Worm (Caenorhabditis elegans) whole organism, L4 larva: Measurements from ENCODE around the gene tofu-2.

ENCODE experiments used
- F37D6.2 ChIP-seq: sonication (generic microtip); optimal IDR thresholded peaks from 2 replicates; lab custom pipeline; 2016; ENCODE audit warnings: mild to moderate bottlenecking, missing genetic modification characterization, missing compliant biosample characterization
- F49E8.2 ChIP-seq: sonication (generic microtip); optimal IDR thresholded peaks from 2 replicates; lab custom pipeline; 2016; ENCODE audit warnings: missing compliant biosample characterization, mild to moderate bottlenecking, missing genetic modification characterization, borderline replicate concordance
- T20F7.1 ChIP-seq: fragments of 200-800 bp; sonication (Bioruptor generic); optimal IDR thresholded peaks from 2 replicates; lab custom pipeline; 2018; ENCODE audit warnings: mild to moderate bottlenecking, missing genetic modification characterization, missing compliant biosample characterization
- Y5F2A.4 ChIP-seq: fragments of 200-800 bp; sonication (Bioruptor generic); optimal IDR thresholded peaks from 2 replicates; lab custom pipeline; 2018; ENCODE audit warnings: mild to moderate bottlenecking, missing genetic modification characterization, missing compliant biosample characterization
- Y75B8A.6 ChIP-seq: fragments of 200-800 bp; sonication (Bioruptor generic); IDR thresholded peaks from 2 replicates; pipeline ENCODE4 v1.3.6; 2022; ENCODE audit warnings: missing genetic modification reagents, missing genetic modification characterization, missing compliant biosample characterization
- aly-2 ChIP-seq: sonication (generic microtip); optimal IDR thresholded peaks from 2 replicates; lab custom pipeline; 2018; ENCODE audit warnings: missing biosample characterization, missing genetic modification characterization
- ama-1 ChIP-seq: fragments of 150-350 bp; optimal IDR thresholded peaks from 2 replicates; lab custom pipeline; 2014; ENCODE audit warnings: inconsistent platforms, mixed read lengths
- arid-1 ChIP-seq: fragments of 200-800 bp; sonication (Bioruptor generic); conservative IDR thresholded peaks from 2 replicates; pipeline ENCODE4 v1.3.6; 2022; ENCODE audit warnings: missing genetic modification reagents, missing genetic modification characterization, missing compliant biosample characterization
- daf-19 ChIP-seq: fragments of 200-800 bp; sonication (Bioruptor generic); conservative IDR thresholded peaks from 2 replicates; pipeline ENCODE4 v1.3.6; 2022; ENCODE audit warnings: missing genetic modification characterization, missing compliant biosample characterization
- dmd-9 ChIP-seq: fragments of 200-800 bp; sonication (Bioruptor generic); IDR thresholded peaks from 2 replicates; pipeline ENCODE4 v1.3.6; 2022; ENCODE audit warnings: missing genetic modification reagents, missing genetic modification characterization, missing compliant biosample characterization
- dpl-1 ChIP-seq: fragments of 150-350 bp; optimal IDR thresholded peaks from 2 replicates; lab custom pipeline; 2014; ENCODE audit warnings: missing biosample characterization, missing genetic modification reagents, missing genetic modification characterization
- dve-1 ChIP-seq: sonication (generic microtip); optimal IDR thresholded peaks from 2 replicates; lab custom pipeline; 2017; ENCODE audit warnings: antibody characterized with exemption, mild to moderate bottlenecking, missing genetic modification characterization, missing compliant biosample characterization; ENCODE audit not compliant: insufficient read depth
- egl-27 ChIP-seq: sonication (generic microtip); optimal IDR thresholded peaks from 3 replicates; lab custom pipeline; 2017; ENCODE audit warnings: missing biosample characterization, missing genetic modification reagents, missing genetic modification characterization
- egl-43 ChIP-seq: fragments of 200-800 bp; sonication (Bioruptor generic); IDR thresholded peaks from 2 replicates; pipeline ENCODE4 v1.3.6; 2022; ENCODE audit warnings: missing genetic modification reagents, missing genetic modification characterization, missing compliant biosample characterization
- hif-1 ChIP-seq, 2 experiments: sonication (generic microtip); optimal IDR thresholded peaks; 2 replicates each; lab custom pipeline; 2016 to 2017; ENCODE audit warnings: missing compliant biosample characterization in 2 of 2, missing genetic modification characterization in 2 of 2, missing genetic modification reagents in 2 of 2, missing genotype in 2 of 2, mild to moderate bottlenecking in 1 of 2
- jun-1 ChIP-seq: fragments of 150-350 bp; optimal IDR thresholded peaks from 2 replicates; lab custom pipeline; 2014; ENCODE audit warnings: missing biosample characterization, missing genetic modification reagents, missing genetic modification characterization
- lim-7 ChIP-seq: fragments of 200-800 bp; sonication (Bioruptor generic); IDR thresholded peaks from 2 replicates; pipeline ENCODE4 v1.3.6; 2022; ENCODE audit warnings: missing genetic modification characterization, missing compliant biosample characterization
- lin-13 ChIP-seq: fragments of 150-350 bp; optimal IDR thresholded peaks from 2 replicates; lab custom pipeline; 2014; ENCODE audit warnings: missing biosample characterization, missing genetic modification reagents, missing genetic modification characterization
- lin-15B ChIP-seq: fragments of 150-350 bp; sonication (generic microtip); optimal IDR thresholded peaks from 3 replicates; lab custom pipeline; 2014; ENCODE audit warnings: missing biosample characterization, missing genetic modification characterization
- lin-29 ChIP-seq: fragments of 200-800 bp; sonication (Bioruptor generic); IDR thresholded peaks from 2 replicates; pipeline ENCODE4 v1.3.6; 2022; ENCODE audit warnings: missing genetic modification reagents, missing genetic modification characterization, missing compliant biosample characterization
- lir-3 ChIP-seq: sonication (generic microtip); optimal IDR thresholded peaks from 2 replicates; lab custom pipeline; 2016; ENCODE audit warnings: mild to moderate bottlenecking, missing genetic modification characterization, missing compliant biosample characterization
- madf-5 ChIP-seq, 2 experiments: fragments of 200-800 bp; sonication (Bioruptor generic); IDR thresholded peaks; 2 replicates each; pipeline ENCODE4 v1.3.6; 2022; ENCODE audit warnings: missing compliant biosample characterization in 2 of 2, missing genetic modification characterization in 2 of 2
- madf-9 ChIP-seq: fragments of 200-800 bp; sonication (Bioruptor generic); conservative IDR thresholded peaks from 2 replicates; pipeline ENCODE4 v1.3.6; 2022; ENCODE audit warnings: missing genetic modification reagents, missing genetic modification characterization, missing compliant biosample characterization
- mdt-29 ChIP-seq: fragments of 200-800 bp; sonication (Bioruptor generic); IDR thresholded peaks from 2 replicates; pipeline ENCODE4 v1.3.6; 2022; ENCODE audit warnings: missing genetic modification reagents, missing genetic modification characterization, missing compliant biosample characterization
- mep-1 ChIP-seq: fragments of 150-350 bp; sonication (generic microtip); optimal IDR thresholded peaks from 3 replicates; lab custom pipeline; 2014; ENCODE audit warnings: missing biosample characterization, missing genetic modification characterization
- mes-2 ChIP-seq: sonication (generic microtip); optimal IDR thresholded peaks from 2 replicates; lab custom pipeline; 2016; ENCODE audit warnings: missing genotype, mild to moderate bottlenecking, missing genetic modification characterization, missing compliant biosample characterization; ENCODE audit not compliant: poor library complexity, severe bottlenecking
- mxl-2 ChIP-seq: fragments of 200-800 bp; sonication (Bioruptor generic); conservative IDR thresholded peaks from 2 replicates; pipeline ENCODE4 v1.3.6; 2022; ENCODE audit warnings: missing genetic modification reagents, missing genetic modification characterization, missing compliant biosample characterization
- nhr-10 ChIP-seq: fragments of 150-350 bp; optimal IDR thresholded peaks from 2 replicates; lab custom pipeline; 2014; ENCODE audit warnings: missing biosample characterization, missing genetic modification characterization
- nhr-237 ChIP-seq: sonication (generic microtip); optimal IDR thresholded peaks from 2 replicates; lab custom pipeline; 2017; ENCODE audit warnings: missing biosample characterization, missing genetic modification characterization
- nhr-41 ChIP-seq: fragments of 200-800 bp; sonication (Bioruptor generic); IDR thresholded peaks from 2 replicates; pipeline ENCODE4 v1.3.6; 2022; ENCODE audit warnings: missing genetic modification reagents, missing genetic modification characterization, missing compliant biosample characterization
- nhr-42 ChIP-seq: fragments of 200-800 bp; sonication (Bioruptor generic); IDR thresholded peaks from 2 replicates; pipeline ENCODE4 v1.3.6; 2022; ENCODE audit warnings: missing genetic modification characterization, missing compliant biosample characterization
- nhr-76 ChIP-seq: fragments of 150-350 bp; optimal IDR thresholded peaks from 2 replicates; lab custom pipeline; 2014; ENCODE audit warnings: missing biosample characterization, missing genetic modification characterization
- pha-4 ChIP-seq, 2 experiments: fragments of 150-350 bp in 1 of 2; fragments of 200-800 bp in 1 of 2; sonication (Bioruptor generic) in 1 of 2; IDR thresholded peaks in 1 of 2; optimal IDR thresholded peaks in 1 of 2; 2 replicates each; pipeline versions ENCODE4 v1.3.6 to Lab custom; 2014 to 2022; ENCODE audit warnings: missing genetic modification characterization in 2 of 2, missing genetic modification reagents in 2 of 2, missing biosample characterization in 1 of 2, missing compliant biosample characterization in 1 of 2
- rbr-2 ChIP-seq: sonication (generic microtip); optimal IDR thresholded peaks from 2 replicates; lab custom pipeline; 2016; ENCODE audit warnings: missing genotype, missing genetic modification characterization, missing compliant biosample characterization
- sdz-12 ChIP-seq: fragments of 200-800 bp; sonication (Bioruptor generic); optimal IDR thresholded peaks from 2 replicates; lab custom pipeline; 2018; ENCODE audit warnings: mild to moderate bottlenecking, missing genetic modification characterization, missing compliant biosample characterization
- snpc-1.2 ChIP-seq: fragments of 200-800 bp; sonication (Bioruptor generic); IDR thresholded peaks from 2 replicates; pipeline ENCODE4 v1.3.6; 2022; ENCODE audit warnings: missing genetic modification reagents, missing genetic modification characterization, missing compliant biosample characterization
- spr-1 ChIP-seq: sonication (generic microtip); optimal IDR thresholded peaks from 2 replicates; lab custom pipeline; 2016; ENCODE audit warnings: mild to moderate bottlenecking, missing genetic modification characterization, missing compliant biosample characterization
- tag-97 ChIP-seq: fragments of 200-800 bp; sonication (Bioruptor generic); IDR thresholded peaks from 2 replicates; pipeline ENCODE4 v1.3.6; 2022; ENCODE audit warnings: missing genetic modification characterization, missing compliant biosample characterization
- tra-1 ChIP-seq: fragments of 200-800 bp; sonication (Bioruptor generic); IDR thresholded peaks from 2 replicates; pipeline ENCODE4 v1.3.6; 2022; ENCODE audit warnings: missing genetic modification reagents, missing genetic modification characterization, missing compliant biosample characterization
- unc-130 ChIP-seq: sonication (generic microtip); optimal IDR thresholded peaks from 2 replicates; lab custom pipeline; 2016; ENCODE audit warnings: missing genetic modification reagents, missing genetic modification characterization, missing compliant biosample characterization
- unc-39 ChIP-seq: sonication (generic microtip); optimal IDR thresholded peaks from 2 replicates; lab custom pipeline; 2017; ENCODE audit warnings: missing biosample characterization, missing genetic modification characterization
- zfp-2 ChIP-seq: sonication (generic microtip); optimal IDR thresholded peaks from 2 replicates; lab custom pipeline; 2016; ENCODE audit warnings: mild to moderate bottlenecking, missing genetic modification characterization, missing compliant biosample characterization

The tofu-2 gene

ce11 chrV:7075646-7076045, 24.6 kb upstream of the tofu-2 start, which contains the start of gene npa-1 (continued):
- TF ChIP-seq unc-130 (no peak), tag-97 (GFP tag; lab: Robert Waterston, UW) (no peak), egl-43 (GFP tag; lab: Robert Waterston, UW) (no peak), ama-1 (lab: Kevin White, UChicago) (no peak), nhr-237 (tag; lab: Kevin White, UChicago) (no peak), Y75B8A.6 (no peak), lin-15B (tag; lab: Kevin White, UChicago) (no peak), rbr-2 (tag; lab: Kevin White, UChicago) (no peak), lim-7 (no peak), sdz-12 (no peak), nhr-42 (no peak), hif-1 (tag; optimal IDR thresholded peaks at IDR 0.05; lab: Kevin White, UChicago) (no peak), dpl-1 (GFP tag; lab: Kevin White, UChicago) (no peak), tra-1 (GFP tag; lab: Robert Waterston, UW) (no peak), egl-27 (tag; lab: Kevin White, UChicago) (no peak), nhr-76 (tag; lab: Kevin White, UChicago) (no peak), jun-1 (no peak), dve-1 (tag; lab: Kevin White, UChicago) (peak; percentile 26), mep-1 (tag; lab: Kevin White, UChicago) (no peak)

- TF ChIP-seq lim-7 (no peak), pha-4 (GFP tag; IDR thresholded peaks at IDR 0.05; lab: Robert Waterston, UW) (no peak), pha-4 (tag; optimal IDR thresholded peaks at IDR 0.05; lab: Kevin White, UChicago) (no peak), nhr-10 (tag; lab: Kevin White, UChicago) (no peak), T20F7.1 (GFP tag; lab: Kevin White, UChicago) (no peak), snpc-1.2 (no peak), mxl-2 (no peak), Y5F2A.4 (GFP tag; lab: Kevin White, UChicago) (no peak), mes-2 (tag; lab: Kevin White, UChicago) (no peak), lin-29 (GFP tag; lab: Robert Waterston, UW) (no peak), lin-13 (GFP tag; lab: Kevin White, UChicago) (no peak), unc-130 (no peak), mdt-29 (no peak), daf-19 (no peak), arid-1 (GFP tag; lab: Robert Waterston, UW) (no peak), madf-9 (no peak)
Measured at ce11 chrV:7072309-7072708, 21.3 kb upstream of the tofu-2 start, which contains the start of gene F27B10.1. Gene F27B10.1 (plus strand): TSS chrV:7072609.

- TF ChIP-seq rbr-2 (tag; lab: Kevin White, UChicago) (no peak), dpl-1 (GFP tag; lab: Kevin White, UChicago) (no peak), F37D6.2 (tag; lab: Kevin White, UChicago) (no peak), spr-1 (tag; lab: Kevin White, UChicago) (no peak), mdt-29 (no peak), madf-5 (GFP tag; IDR thresholded peaks at IDR 0.05; lab: Robert Waterston, UW) (0 out of 4 replicates have a peak, but pooled peaks of 1 of the 2 experiments have one; percentile 29), zfp-2 (no peak), pha-4 (GFP tag; IDR thresholded peaks at IDR 0.05; lab: Robert Waterston, UW) (no peak), pha-4 (tag; optimal IDR thresholded peaks at IDR 0.05; lab: Kevin White, UChicago) (no peak), nhr-41 (GFP tag; lab: Robert Waterston, UW) (no peak), dmd-9 (GFP tag; lab: Robert Waterston, UW) (no peak), Y75B8A.6 (no peak), nhr-10 (tag; lab: Kevin White, UChicago) (no peak), hif-1 (tag; optimal IDR thresholded peaks at IDR 0.05; lab: Kevin White, UChicago) (no peak), mep-1 (tag; lab: Kevin White, UChicago) (no peak), madf-9 (no peak), F49E8.2 (no peak), nhr-237 (tag; lab: Kevin White, UChicago) (no peak), aly-2 (no peak), snpc-1.2 (0 out of 2 replicates have a peak, but pooled peaks have one; percentile 11), egl-43 (GFP tag; lab: Robert Waterston, UW) (0 out of 2 replicates have a peak, but pooled peaks have one; percentile 30), unc-39 (tag; lab: Kevin White, UChicago) (no peak), lim-7 (0 out of 2 replicates have a peak, but pooled peaks have one; percentile 54), mes-2 (tag; lab: Kevin White, UChicago) (peak; percentile 9), lir-3 (tag; lab: Kevin White, UChicago) (no peak)
- TF ChIP-seq, all 104 proteins: peak for 5
Measured at ce11 chrV:7069605-7070004, 18.6 kb upstream of the tofu-2 start.
